Fruit fly (Drosophila melanogaster) S2 (cell line): ENCODE data around the gene capu.

Experiments used
- CG8478 ChIP-seq: fragments of >200 bp; optimal IDR thresholded peaks from 2 replicates; lab custom pipeline; 2018
- CTCF ChIP-seq, 2 experiments: fragments of >200 bp; optimal IDR thresholded peaks; 2 replicates each; lab custom pipeline; 2018

DNA sequence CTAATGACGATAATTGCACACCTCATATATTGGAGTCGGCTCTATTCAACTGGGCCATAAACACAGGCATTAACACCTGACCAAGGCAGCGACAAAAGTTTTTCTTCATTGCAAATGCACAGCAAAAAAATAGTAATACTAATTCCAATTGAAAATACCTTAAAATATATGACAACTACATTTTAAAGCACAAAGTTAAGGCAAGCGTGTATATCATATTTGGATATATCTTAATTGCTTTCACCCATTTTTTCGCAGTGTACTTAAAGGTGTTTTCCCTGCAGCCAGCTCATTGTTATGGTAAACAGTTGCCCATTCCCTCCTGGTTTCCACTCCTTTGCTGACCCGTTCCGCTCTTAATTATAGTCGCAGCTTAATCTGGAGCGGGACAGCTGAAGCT, 61.7 kb downstream of the capu start:
- TF ChIP-seq CTCF (optimal IDR thresholded peaks at IDR 0.05; lab: Kevin White, UChicago) (no peak), CG8478 (lab: Kevin White, UChicago) (no peak)
